Worm (Caenorhabditis elegans): ENCODE data around the gene F35E8.13.

DNA sequence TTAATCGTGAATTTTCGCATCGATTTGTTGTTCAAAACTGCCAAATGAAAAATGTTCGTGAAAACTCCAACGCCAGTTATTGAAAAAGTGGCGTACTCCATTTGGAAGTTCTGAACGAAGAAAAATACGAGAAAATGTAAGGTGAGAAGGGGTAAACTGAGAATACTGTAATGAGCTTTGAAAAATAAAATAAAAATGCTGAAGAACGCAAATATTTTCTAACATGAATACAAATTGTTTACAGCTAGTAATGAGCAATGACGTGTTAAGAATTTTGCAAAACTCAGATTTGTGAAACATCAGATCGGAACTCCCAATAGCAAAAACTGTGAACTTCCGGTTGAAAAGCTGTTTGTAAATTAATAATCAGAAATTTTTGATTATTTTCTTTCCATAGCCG is 9.3 kb downstream of the F35E8.13 start, which contains the start of gene srw-26:
- no peak for TF ChIP-seq ceh-36 (tag; optimal IDR thresholded peaks at IDR 0.05)
- TF ChIP-seq flt-1 (GFP tag; IDR thresholded peaks at IDR 0.05): no peak
- no peak for TF ChIP-seq ama-1 (optimal IDR thresholded peaks at IDR 0.05)
- TF ChIP-seq F13C5.2 (tag; optimal IDR thresholded peaks at IDR 0.05): no peak

Data from whole organism, early embryonic.